Worm (Caenorhabditis elegans) whole organism, L4 larva: Measurements from ENCODE around the gene H05C05.4.

Experiments used
- ces-1 ChIP-seq: fragments of 150-350 bp; sonication (generic microtip); optimal IDR thresholded peaks from 4 replicates; lab custom pipeline; 2014; ENCODE audit warnings: missing biosample characterization, missing genetic modification reagents, missing genetic modification characterization
- mxl-2 ChIP-seq: fragments of 200-800 bp; sonication (Bioruptor generic); conservative IDR thresholded peaks from 2 replicates; pipeline ENCODE4 v1.3.6; 2022; ENCODE audit warnings: missing genetic modification reagents, missing genetic modification characterization, missing compliant biosample characterization
- pha-4 ChIP-seq, 2 experiments: fragments of 150-350 bp in 1 of 2; fragments of 200-800 bp in 1 of 2; sonication (Bioruptor generic) in 1 of 2; IDR thresholded peaks in 1 of 2; optimal IDR thresholded peaks in 1 of 2; 2 replicates each; pipeline versions ENCODE4 v1.3.6 to Lab custom; 2014 to 2022; ENCODE audit warnings: missing genetic modification characterization in 2 of 2, missing genetic modification reagents in 2 of 2, missing biosample characterization in 1 of 2, missing compliant biosample characterization in 1 of 2
- zip-2 ChIP-seq: fragments of 150-350 bp; optimal IDR thresholded peaks from 2 replicates; lab custom pipeline; 2014; ENCODE audit warnings: missing biosample characterization, missing genetic modification characterization

DNA sequence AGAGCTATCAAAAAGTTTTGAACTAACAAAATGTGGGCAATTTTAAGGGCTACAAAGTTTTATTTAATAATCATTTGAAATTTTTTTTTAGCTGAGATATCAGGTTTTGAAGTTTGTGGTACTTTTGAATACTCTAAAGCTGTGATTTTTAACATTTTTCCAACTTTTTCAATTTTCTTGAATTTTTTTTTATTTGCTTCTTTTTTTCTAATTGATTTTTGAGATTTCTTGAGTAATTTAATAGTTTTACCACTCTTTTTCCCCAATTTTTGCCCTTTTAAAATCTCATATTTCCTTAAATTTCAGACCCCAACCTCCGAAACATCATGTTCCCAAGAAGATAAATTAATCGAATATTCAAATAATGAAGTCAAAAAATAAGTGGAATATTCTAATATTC, 35.4 kb downstream of the H05C05.4 start, which contains the start of gene cdh-1:
- TF ChIP-seq ces-1 (GFP tag; lab: Kevin White, UChicago) (no peak), mxl-2 (GFP tag; lab: Robert Waterston, UW) (no peak), zip-2 (no peak), pha-4 (GFP tag; IDR thresholded peaks at IDR 0.05; lab: Robert Waterston, UW) (no peak), pha-4 (tag; optimal IDR thresholded peaks at IDR 0.05; lab: Kevin White, UChicago) (no peak)
